Fruit fly (Drosophila melanogaster) whole organism, adult: ENCODE measurements around the gene CG16854.

Source experiments
- CG1620 ChIP-seq: fragments of 200-800 bp; sonication (Bioruptor generic); optimal IDR thresholded peaks from 2 replicates; lab custom pipeline; 2016; ENCODE audit warnings: missing biosample characterization, missing genetic modification characterization
- CG7045 ChIP-seq: fragments of 200-800 bp; sonication (Bioruptor generic); optimal IDR thresholded peaks from 2 replicates; lab custom pipeline; 2017; ENCODE audit warnings: missing biosample characterization, mild to moderate bottlenecking, missing genetic modification characterization
- CG7101 ChIP-seq: fragments of 200-800 bp; sonication (Bioruptor generic); optimal IDR thresholded peaks from 2 replicates; lab custom pipeline; 2018; ENCODE audit warnings: missing biosample characterization, mild to moderate bottlenecking, missing genetic modification characterization, moderate library complexity
- Mnt ChIP-seq: fragments of 200-800 bp; sonication (Bioruptor generic); optimal IDR thresholded peaks from 2 replicates; lab custom pipeline; 2016; ENCODE audit warnings: missing biosample characterization, mild to moderate bottlenecking, missing genetic modification characterization
- cnc ChIP-seq, 2 experiments: fragments of >200 bp; optimal IDR thresholded peaks; 2 replicates each; lab custom pipeline; 2017
- kay ChIP-seq: fragments of 200-800 bp; sonication (Bioruptor generic); peaks from one replicate; lab custom pipeline; 2016; ENCODE audit warnings: missing biosample characterization, missing genetic modification characterization, borderline replicate concordance
- ovo ChIP-seq: fragments of 200-800 bp; sonication (Bioruptor generic); optimal IDR thresholded peaks from 2 replicates; lab custom pipeline; 2016; ENCODE audit warnings: missing biosample characterization, missing genetic modification characterization
- tj ChIP-seq: fragments of 200-800 bp; sonication (Bioruptor generic); optimal IDR thresholded peaks from 3 replicates; lab custom pipeline; 2017; ENCODE audit warnings: missing biosample characterization, mild to moderate bottlenecking, missing genetic modification characterization, moderate library complexity

- TF ChIP-seq tj (GFP tag; lab: Kevin White, UChicago), result no peak
- no peak for TF ChIP-seq kay (GFP tag; lab: Kevin White, UChicago)
- TF ChIP-seq CG7101 (tag; lab: Kevin White, UChicago), result no peak
- no peak for TF ChIP-seq Mnt
- TF ChIP-seq cnc (optimal IDR thresholded peaks at IDR 0.05; lab: Kevin White, UChicago), result no peak
- TF ChIP-seq CG1620 (GFP tag; lab: Kevin White, UChicago), result no peak
- no peak for TF ChIP-seq ovo (GFP tag; lab: Kevin White, UChicago)
- TF ChIP-seq CG7045 (GFP tag; lab: Kevin White, UChicago), result no peak
Measured at dm6 chr2L:11039548-11040144, 46.9 kb upstream of the CG16854 start.
